Worm (Caenorhabditis elegans) whole organism, midembryonic: ENCODE measurements around the gene ZC395.5.

ENCODE experiments used
- T22C8.4 ChIP-seq: fragments of 200-800 bp; sonication (Bioruptor generic); IDR thresholded peaks from 2 replicates; pipeline ENCODE4 v1.3.6; 2022; ENCODE audit warnings: missing genetic modification characterization, missing compliant biosample characterization
- cog-1 ChIP-seq: sonication (generic microtip); optimal IDR thresholded peaks from 2 replicates; lab custom pipeline; 2016; ENCODE audit warnings: missing genetic modification characterization, missing compliant biosample characterization
- flt-1 ChIP-seq: fragments of 200-800 bp; sonication (Bioruptor generic); IDR thresholded peaks from 2 replicates; pipeline ENCODE4 v1.3.6; 2022; ENCODE audit warnings: missing genetic modification characterization, missing compliant biosample characterization
- klf-2 ChIP-seq: fragments of 200-800 bp; sonication (Bioruptor generic); conservative IDR thresholded peaks from 2 replicates; pipeline ENCODE4 v1.3.6; 2022; ENCODE audit warnings: missing genetic modification reagents, missing genetic modification characterization, missing compliant biosample characterization
- med-1 ChIP-seq: sonication (generic microtip); optimal IDR thresholded peaks from 2 replicates; lab custom pipeline; 2017; ENCODE audit warnings: missing genetic modification characterization, mild to moderate bottlenecking, missing compliant biosample characterization, antibody characterized with exemption, missing genetic modification reagents; ENCODE audit not compliant: insufficient read depth
- ref-1 ChIP-seq: fragments of 200-800 bp; sonication (Bioruptor generic); conservative IDR thresholded peaks from 2 replicates; pipeline ENCODE4 v1.3.6; 2022; ENCODE audit warnings: missing genetic modification reagents, missing genetic modification characterization, missing compliant biosample characterization
- tab-1 ChIP-seq: fragments of 200-800 bp; sonication (Bioruptor generic); IDR thresholded peaks from 2 replicates; pipeline ENCODE4 v1.3.6; 2022; ENCODE audit warnings: missing genetic modification characterization, missing compliant biosample characterization
- ztf-23 ChIP-seq: fragments of 200-800 bp; sonication (Bioruptor generic); IDR thresholded peaks from 2 replicates; pipeline ENCODE4 v1.3.6; 2022; ENCODE audit warnings: missing genetic modification reagents, missing genetic modification characterization, missing compliant biosample characterization
- ztf-29 ChIP-seq: fragments of 200-800 bp; sonication (Bioruptor generic); IDR thresholded peaks from 2 replicates; pipeline ENCODE4 v1.3.6; 2022; ENCODE audit warnings: missing genetic modification reagents, missing genetic modification characterization, missing compliant biosample characterization

The ZC395.5 gene

DNA sequence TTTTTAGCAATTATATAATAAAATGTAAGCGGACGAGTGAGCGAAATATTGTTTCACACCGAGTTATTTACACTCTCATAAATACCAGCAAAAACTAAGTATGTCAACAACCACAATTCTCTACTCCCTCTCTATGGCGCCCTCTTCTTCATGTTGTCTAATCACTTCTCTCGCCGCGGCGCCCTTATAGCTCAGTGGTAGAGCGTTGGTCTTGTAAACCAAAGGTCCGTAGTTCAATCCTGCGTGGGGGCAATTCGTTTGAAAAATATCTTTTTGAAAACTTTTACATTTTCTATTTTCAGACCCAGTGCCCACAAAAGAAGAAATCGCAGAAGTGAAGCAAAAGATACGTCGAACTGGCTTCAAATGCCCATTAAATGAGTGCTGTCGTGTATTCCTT lies 38.1 kb downstream of the ZC395.5 start:
- TF ChIP-seq ref-1 (GFP tag; lab: Robert Waterston, UW) (peak; percentile 67), ztf-29 (GFP tag; lab: Robert Waterston, UW) (peak; percentile 77), flt-1 (GFP tag; lab: Robert Waterston, UW) (peak; percentile 74), cog-1 (tag; lab: Kevin White, UChicago) (peak; percentile 49), T22C8.4 (peak; percentile 77; the same call in 1 of the 2 replicates), med-1 (GFP tag; lab: Kevin White, UChicago) (no peak), tab-1 (GFP tag; lab: Robert Waterston, UW) (peak; percentile 85), klf-2 (peak; percentile 92), ztf-23 (GFP tag; lab: Robert Waterston, UW) (peak; percentile 92)

DNA sequence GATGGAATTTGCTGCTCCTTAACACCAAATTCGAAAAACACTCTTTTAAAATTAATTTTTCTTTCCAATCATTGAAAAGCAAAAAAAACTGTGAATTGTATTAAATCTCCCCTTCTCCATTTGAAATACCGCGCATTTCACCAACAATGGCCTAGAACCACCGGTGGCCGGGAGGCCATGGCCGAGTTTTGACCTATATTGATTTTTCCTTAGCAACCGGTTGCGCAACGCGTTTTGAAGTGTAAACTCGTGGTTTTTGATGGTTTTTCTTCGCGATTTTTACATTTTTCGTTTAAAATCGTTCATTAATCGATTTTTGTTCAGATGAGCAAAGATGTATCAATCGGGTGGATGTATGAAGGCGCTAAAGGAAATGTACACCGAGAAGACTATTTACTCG lies 40.6 kb downstream of the ZC395.5 start, which contains the start of gene mog-3:
mog-3 (plus strand) TSS at position 319 of the 400 bp plus-strand sequence.
- peak; percentile 15; the same call in 1 of the 2 replicates for TF ChIP-seq flt-1 (GFP tag; lab: Robert Waterston, UW)
- TF ChIP-seq T22C8.4 = peak; percentile 94
- TF ChIP-seq ztf-29 (GFP tag; lab: Robert Waterston, UW) = no peak
- peak; percentile 61; the same call in 1 of the 2 replicates for TF ChIP-seq klf-2
- no peak for TF ChIP-seq ref-1 (GFP tag; lab: Robert Waterston, UW)
- TF ChIP-seq ztf-23 (GFP tag; lab: Robert Waterston, UW) = peak; percentile 76

DNA sequence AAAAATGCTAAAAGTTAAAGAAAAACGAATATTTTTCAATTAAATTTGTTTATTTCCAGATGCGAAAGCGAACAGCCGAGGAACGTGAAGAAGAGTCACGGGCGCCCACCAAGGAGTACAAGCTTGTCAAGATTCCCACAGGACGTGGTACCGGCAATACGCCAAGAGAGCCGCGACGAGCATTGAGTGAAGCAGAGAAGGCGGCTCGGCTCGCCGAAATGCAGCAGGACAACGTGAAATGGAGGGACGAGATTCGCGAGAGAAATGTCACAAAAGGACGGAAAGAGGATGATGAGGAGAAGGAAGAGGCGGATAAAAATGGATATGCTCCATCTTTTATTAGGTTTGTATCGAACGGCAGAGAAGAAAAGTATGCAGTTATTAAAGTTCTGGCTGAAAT lies 42.8 kb downstream of the ZC395.5 start:
- TF ChIP-seq cog-1 (tag; lab: Kevin White, UChicago) = no peak
- TF ChIP-seq ref-1 (GFP tag; lab: Robert Waterston, UW) = no peak
- TF ChIP-seq flt-1 (GFP tag; lab: Robert Waterston, UW) = no peak
- no peak for TF ChIP-seq klf-2
- TF ChIP-seq ztf-29 (GFP tag; lab: Robert Waterston, UW) = no peak
- no peak for TF ChIP-seq T22C8.4
- no peak for TF ChIP-seq tab-1 (GFP tag; lab: Robert Waterston, UW)
- TF ChIP-seq ztf-23 (GFP tag; lab: Robert Waterston, UW) = no peak
- TF ChIP-seq med-1 (GFP tag; lab: Kevin White, UChicago) = no peak

ce11 chrIII:5310940-5311339 lies 43.3 kb downstream of the ZC395.5 start, which contains the start of gene pqe-1:
Gene pqe-1 (plus strand): TSS chrIII:5311240.
- TF ChIP-seq T22C8.4 (no peak), ztf-23 (GFP tag; lab: Robert Waterston, UW) (no peak), ztf-29 (GFP tag; lab: Robert Waterston, UW) (no peak), med-1 (GFP tag; lab: Kevin White, UChicago) (no peak), klf-2 (no peak), cog-1 (tag; lab: Kevin White, UChicago) (no peak), tab-1 (GFP tag; lab: Robert Waterston, UW) (no peak), ref-1 (GFP tag; lab: Robert Waterston, UW) (no peak), flt-1 (GFP tag; lab: Robert Waterston, UW) (no peak)
